Worm (Caenorhabditis elegans) whole organism, mixed stage, embryonic: ENCODE results near the gene madf-4.

Experiments used
- M03D4.4 ChIP-seq: sonication (generic microtip); optimal IDR thresholded peaks from 2 replicates; lab custom pipeline; 2017; ENCODE audit warnings: mild to moderate bottlenecking, missing genetic modification characterization, missing compliant biosample characterization
- bed-3 ChIP-seq: fragments of 200-800 bp; sonication (Bioruptor generic); optimal IDR thresholded peaks from 3 replicates; lab custom pipeline; 2018; ENCODE audit warnings: mild to moderate bottlenecking, missing genetic modification characterization, moderate library complexity, missing compliant biosample characterization
- blmp-1 ChIP-seq: fragments of 150-350 bp; optimal IDR thresholded peaks from 2 replicates; lab custom pipeline; 2014; ENCODE audit warnings: missing biosample characterization, missing genetic modification characterization
- ceh-39 ChIP-seq: fragments of 150-350 bp; optimal IDR thresholded peaks from 2 replicates; lab custom pipeline; 2014; ENCODE audit warnings: missing biosample characterization, missing genetic modification characterization
- ceh-83 ChIP-seq: fragments of 200-800 bp; sonication (Bioruptor generic); optimal IDR thresholded peaks from 2 replicates; lab custom pipeline; 2018; ENCODE audit warnings: mild to moderate bottlenecking, missing genetic modification characterization, missing compliant biosample characterization
- ces-1 ChIP-seq: fragments of 150-350 bp; optimal IDR thresholded peaks from 2 replicates; lab custom pipeline; 2014; ENCODE audit warnings: missing biosample characterization, missing genetic modification reagents, missing genetic modification characterization
- cnd-1 ChIP-seq: fragments of 200-800 bp; sonication (Bioruptor generic); optimal IDR thresholded peaks from 2 replicates; lab custom pipeline; 2018; ENCODE audit warnings: mild to moderate bottlenecking, missing genetic modification characterization, missing compliant biosample characterization
- drap-1 ChIP-seq: fragments of 200-800 bp; sonication (Bioruptor generic); optimal IDR thresholded peaks from 3 replicates; lab custom pipeline; 2018; ENCODE audit warnings: mild to moderate bottlenecking, missing genetic modification characterization, missing compliant biosample characterization
- elt-1 ChIP-seq: sonication (generic microtip); optimal IDR thresholded peaks from 2 replicates; lab custom pipeline; 2017; ENCODE audit warnings: missing genetic modification characterization, mild to moderate bottlenecking, missing compliant biosample characterization, antibody characterized with exemption, moderate library complexity, borderline replicate concordance; ENCODE audit not compliant: insufficient read depth
- elt-3 ChIP-seq: fragments of 150-350 bp; optimal IDR thresholded peaks from 2 replicates; lab custom pipeline; 2014; ENCODE audit warnings: missing biosample characterization, missing genetic modification characterization
- flh-1 ChIP-seq: fragments of 200-800 bp; sonication (Bioruptor generic); optimal IDR thresholded peaks from 2 replicates; lab custom pipeline; 2018; ENCODE audit warnings: mild to moderate bottlenecking, missing genetic modification characterization, moderate library complexity, missing compliant biosample characterization
- hlh-1 ChIP-seq: fragments of 150-350 bp; optimal IDR thresholded peaks from 2 replicates; lab custom pipeline; 2014; ENCODE audit warnings: missing biosample characterization, missing genetic modification reagents, missing genetic modification characterization
- lin-32 ChIP-seq: fragments of 200-800 bp; sonication (Bioruptor generic); optimal IDR thresholded peaks from 2 replicates; lab custom pipeline; 2018; ENCODE audit warnings: mild to moderate bottlenecking, missing genetic modification characterization, missing compliant biosample characterization
- lsy-2 ChIP-seq: fragments of 150-350 bp; optimal IDR thresholded peaks from 2 replicates; lab custom pipeline; 2014; ENCODE audit warnings: missing biosample characterization, missing genetic modification characterization
- mab-5 ChIP-seq: fragments of 150-350 bp; optimal IDR thresholded peaks from 2 replicates; lab custom pipeline; 2014; ENCODE audit warnings: missing biosample characterization, missing genetic modification characterization
- mep-1 ChIP-seq: fragments of 150-350 bp; optimal IDR thresholded peaks from 2 replicates; lab custom pipeline; 2017; ENCODE audit warnings: missing biosample characterization, missing genetic modification reagents, missing genetic modification characterization, inconsistent platforms
- nhr-12 ChIP-seq: fragments of 150-350 bp; optimal IDR thresholded peaks from 2 replicates; lab custom pipeline; 2014; ENCODE audit warnings: missing biosample characterization, missing genetic modification characterization
- nhr-2 ChIP-seq: fragments of 150-350 bp; optimal IDR thresholded peaks from 2 replicates; lab custom pipeline; 2014; ENCODE audit warnings: missing biosample characterization, missing genetic modification characterization
- nhr-237 ChIP-seq: fragments of 150-350 bp; optimal IDR thresholded peaks from 2 replicates; lab custom pipeline; 2014; ENCODE audit warnings: missing biosample characterization, missing genetic modification characterization
- nhr-28 ChIP-seq: fragments of 150-350 bp; optimal IDR thresholded peaks from 2 replicates; lab custom pipeline; 2014; ENCODE audit warnings: missing biosample characterization, missing genetic modification characterization
- nhr-76 ChIP-seq: sonication (generic microtip); optimal IDR thresholded peaks from 2 replicates; lab custom pipeline; 2017; ENCODE audit warnings: missing biosample characterization, missing genetic modification characterization
- pha-4 ChIP-seq: fragments of 150-350 bp; optimal IDR thresholded peaks from 2 replicates; lab custom pipeline; 2018; ENCODE audit warnings: missing biosample characterization, missing genetic modification reagents, missing genetic modification characterization
- sem-2 ChIP-seq: fragments of 200-800 bp; sonication (Bioruptor generic); optimal IDR thresholded peaks from 2 replicates; lab custom pipeline; 2018; ENCODE audit warnings: mild to moderate bottlenecking, missing genetic modification characterization, missing compliant biosample characterization
- snpc-4 ChIP-seq: fragments of 150-350 bp; optimal IDR thresholded peaks from 2 replicates; lab custom pipeline; 2014; ENCODE audit warnings: missing biosample characterization, missing genetic modification characterization
- sptf-1 ChIP-seq: sonication (generic microtip); optimal IDR thresholded peaks from 2 replicates; lab custom pipeline; 2017; ENCODE audit warnings: mild to moderate bottlenecking, missing genetic modification characterization, moderate library complexity, missing compliant biosample characterization
- tbx-8 ChIP-seq: fragments of 200-800 bp; sonication (Bioruptor generic); optimal IDR thresholded peaks from 2 replicates; lab custom pipeline; 2018; ENCODE audit warnings: mild to moderate bottlenecking, missing genetic modification characterization, moderate library complexity, missing compliant biosample characterization
- unc-120 ChIP-seq: sonication (generic microtip); optimal IDR thresholded peaks from 2 replicates; lab custom pipeline; 2017; ENCODE audit warnings: missing genetic modification characterization, missing compliant biosample characterization; ENCODE audit not compliant: poor library complexity, severe bottlenecking
- unc-62 ChIP-seq: fragments of 150-350 bp; optimal IDR thresholded peaks from 2 replicates; lab custom pipeline; 2014; ENCODE audit warnings: missing biosample characterization, missing genetic modification reagents, missing genetic modification characterization
- zip-8 ChIP-seq: fragments of 150-350 bp; optimal IDR thresholded peaks from 2 replicates; lab custom pipeline; 2014; ENCODE audit warnings: missing biosample characterization, missing genetic modification characterization
- ztf-11 ChIP-seq: fragments of 150-350 bp; optimal IDR thresholded peaks from 2 replicates; lab custom pipeline; 2014; ENCODE audit warnings: missing biosample characterization, missing genetic modification characterization

The madf-4 gene

DNA sequence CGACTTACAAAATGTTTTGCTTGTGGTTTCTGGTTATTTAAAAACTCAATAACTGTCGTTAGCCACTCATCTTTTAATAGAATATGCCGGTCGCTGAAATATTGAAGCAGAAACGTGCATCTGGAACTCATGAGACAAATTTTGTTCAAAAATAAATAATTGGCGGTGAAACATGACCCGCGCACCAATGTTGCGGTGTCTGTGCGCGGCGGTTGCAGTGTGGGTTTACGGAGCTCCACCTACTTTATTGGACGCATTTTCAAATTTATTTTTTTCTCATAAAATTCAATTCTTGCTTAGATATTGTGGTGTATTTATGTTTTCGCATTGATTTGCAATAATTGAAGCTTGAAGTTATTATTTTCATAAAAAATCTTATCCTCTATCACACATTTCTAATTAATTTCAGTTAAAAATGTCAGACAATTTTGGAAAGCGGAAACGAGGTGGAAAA lies 31.7 kb downstream of the madf-4 start, which contains the start of the genes rmh-2 and suds-3:
TSS of gene rmh-2 (minus strand) at position 164 of the 454 bp plus-strand sequence.
TSS of gene suds-3 (plus strand) at position 404 of the 454 bp plus-strand sequence.
- TF ChIP-seq cnd-1 (tag; lab: Kevin White, UChicago) (no peak), M03D4.4 (tag; lab: Kevin White, UChicago) (peak; percentile 13), lsy-2 (tag; lab: Kevin White, UChicago) (peak; percentile 21), unc-120 (no peak), snpc-4 (no peak), unc-62 (GFP tag; lab: Kevin White, UChicago) (no peak), sptf-1 (tag; lab: Kevin White, UChicago) (peak; percentile 0), blmp-1 (tag; lab: Kevin White, UChicago) (no peak), mep-1 (peak; percentile 66)

DNA sequence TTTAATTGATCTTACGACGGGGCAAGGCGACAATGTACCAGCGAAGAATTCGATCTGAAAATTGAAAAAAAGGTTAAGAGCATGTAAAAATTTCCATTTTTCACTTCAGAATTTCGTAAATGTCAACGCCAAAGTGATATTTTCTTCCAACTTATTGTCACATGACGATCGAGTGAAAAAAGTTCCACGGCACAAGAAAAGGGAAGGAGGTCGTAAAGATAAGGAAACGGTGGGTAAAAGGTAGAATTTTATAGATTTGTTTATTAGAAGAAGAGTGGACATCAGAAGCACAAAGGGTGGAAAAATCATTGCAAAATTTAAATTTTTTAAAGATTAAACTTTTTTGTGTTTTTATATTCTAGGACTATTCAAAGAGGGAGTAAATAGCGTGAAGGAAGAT lies 34.3 kb downstream of the madf-4 start:
- no peak for TF ChIP-seq nhr-76
- no peak for TF ChIP-seq lsy-2 (tag; lab: Kevin White, UChicago)
- no peak for TF ChIP-seq nhr-12 (tag; lab: Kevin White, UChicago)

DNA sequence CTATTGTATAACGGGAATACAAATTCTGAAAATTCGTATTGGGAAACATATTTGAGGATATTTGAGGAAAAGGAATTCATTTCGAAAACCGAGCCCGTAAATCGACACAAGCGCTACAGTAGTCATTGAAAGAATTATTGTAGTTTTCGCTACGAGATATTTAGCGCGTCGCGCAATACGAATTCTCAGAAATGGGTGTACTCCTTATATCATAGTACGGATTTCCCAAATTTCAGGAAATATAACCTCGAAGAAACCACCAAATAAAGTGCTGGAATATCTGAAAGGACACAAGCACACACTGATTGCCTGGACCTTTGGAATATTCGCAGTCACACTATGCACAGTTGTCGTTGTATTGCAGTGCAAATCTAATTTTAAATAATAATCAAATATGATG lies 34.9 kb downstream of the madf-4 start:
- TF ChIP-seq blmp-1 (tag; lab: Kevin White, UChicago) (no peak), nhr-237 (no peak), M03D4.4 (tag; lab: Kevin White, UChicago) (no peak), hlh-1 (tag; lab: Kevin White, UChicago) (no peak), flh-1 (GFP tag; lab: Kevin White, UChicago) (no peak), cnd-1 (tag; lab: Kevin White, UChicago) (no peak)

DNA sequence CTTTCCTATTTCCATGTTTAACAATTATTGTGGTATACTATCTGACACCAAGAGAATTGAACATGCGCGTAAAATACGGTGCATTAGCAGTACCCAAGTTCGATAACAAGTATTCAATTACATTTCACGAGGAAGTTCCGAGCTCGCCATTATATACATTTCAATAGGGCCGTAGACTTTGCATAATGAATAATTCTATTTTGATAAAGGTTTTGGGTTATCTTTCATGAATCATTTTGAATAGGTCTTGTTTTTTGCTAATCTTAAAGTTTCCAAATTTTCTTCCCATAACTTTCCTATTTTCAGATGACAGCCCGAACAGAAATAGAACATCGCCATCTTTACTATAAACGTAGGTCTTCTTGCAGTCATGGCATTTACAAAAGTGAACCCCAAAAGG lies 36.1 kb downstream of the madf-4 start, which contains the start of gene C50H2.13:
TSS of gene C50H2.13 (plus strand) at position 301 of the 400 bp plus-strand sequence.
- TF ChIP-seq pha-4 (tag; lab: Kevin White, UChicago) (no peak), mep-1 (no peak), bed-3 (GFP tag; lab: Kevin White, UChicago) (no peak), drap-1 (GFP tag; lab: Kevin White, UChicago) (no peak), unc-120 (no peak), lsy-2 (tag; lab: Kevin White, UChicago) (no peak), blmp-1 (tag; lab: Kevin White, UChicago) (no peak), sem-2 (GFP tag; lab: Kevin White, UChicago) (no peak)

DNA sequence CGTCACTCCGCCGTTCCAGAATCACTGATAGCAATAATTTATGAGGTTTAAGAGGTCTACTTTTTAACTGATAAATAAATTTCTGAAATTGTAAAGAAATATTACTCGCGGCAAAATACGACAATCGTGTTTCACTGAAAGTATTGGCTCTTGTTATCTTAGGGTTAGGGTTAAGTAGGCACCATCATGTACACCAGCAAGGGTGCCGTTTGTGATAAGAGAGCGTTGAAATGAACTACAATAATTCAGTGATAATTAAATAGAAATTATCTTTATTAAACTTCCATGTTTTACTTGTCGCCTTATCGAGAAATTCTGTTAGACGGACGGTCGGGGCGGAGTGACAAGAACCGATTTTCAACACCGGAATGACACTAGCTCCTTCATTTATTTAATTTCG lies 36.6 kb downstream of the madf-4 start:
- TF ChIP-seq zip-8 (tag; lab: Kevin White, UChicago) (no peak), hlh-1 (tag; lab: Kevin White, UChicago) (no peak), nhr-237 (no peak), ces-1 (GFP tag; lab: Kevin White, UChicago) (no peak), sem-2 (GFP tag; lab: Kevin White, UChicago) (no peak), pha-4 (tag; lab: Kevin White, UChicago) (no peak), nhr-76 (no peak), unc-120 (no peak), bed-3 (GFP tag; lab: Kevin White, UChicago) (no peak), flh-1 (GFP tag; lab: Kevin White, UChicago) (no peak), mab-5 (tag; lab: Kevin White, UChicago) (no peak), lsy-2 (tag; lab: Kevin White, UChicago) (no peak), nhr-28 (tag; lab: Kevin White, UChicago) (no peak), unc-62 (GFP tag; lab: Kevin White, UChicago) (no peak)

DNA sequence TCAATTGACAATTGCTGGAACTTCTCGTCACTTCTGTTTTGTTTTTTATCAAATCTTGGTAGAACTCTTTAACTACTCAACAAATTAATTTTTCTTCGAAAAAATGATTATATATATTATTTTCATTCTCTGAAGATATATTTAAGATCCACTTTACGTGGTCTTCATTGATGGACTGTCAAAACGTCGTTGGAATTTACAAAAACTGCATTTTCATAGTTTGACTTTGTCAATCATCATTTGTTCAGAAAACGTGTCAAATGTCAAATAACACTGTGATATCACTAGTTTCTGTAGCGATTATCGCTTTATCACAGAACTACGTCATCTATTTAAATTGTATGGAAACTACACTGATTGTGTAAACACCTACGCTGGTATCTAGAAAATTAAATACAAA lies 37.9 kb downstream of the madf-4 start:
- no peak for TF ChIP-seq ztf-11 (tag; lab: Kevin White, UChicago)
- no peak for TF ChIP-seq ces-1 (GFP tag; lab: Kevin White, UChicago)
- no peak for TF ChIP-seq lsy-2 (tag; lab: Kevin White, UChicago)
- no peak for TF ChIP-seq lin-32 (GFP tag; lab: Kevin White, UChicago)
- no peak for TF ChIP-seq elt-1 (tag; lab: Kevin White, UChicago)

DNA sequence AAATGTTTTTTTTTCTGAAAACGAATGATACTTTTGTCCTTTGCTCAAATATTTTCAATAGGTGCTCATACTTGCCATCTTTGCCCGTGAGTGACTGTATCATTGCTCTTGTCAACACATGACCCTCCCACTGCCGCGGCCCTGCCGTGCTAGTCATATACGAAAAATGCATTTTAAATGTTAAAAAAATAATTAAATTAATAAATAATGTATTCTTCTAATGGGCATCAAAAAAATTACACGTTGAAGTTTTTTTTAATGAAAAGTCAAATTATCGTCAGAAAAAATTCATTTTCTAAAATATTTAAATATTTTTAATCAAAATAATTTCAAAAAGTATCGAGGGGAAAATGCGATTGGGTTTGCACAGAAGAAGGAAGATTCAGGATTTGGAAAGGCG lies 39.8 kb downstream of the madf-4 start, which contains the start of gene C50H2.7:
TSS of gene C50H2.7 (plus strand) at position 301 of the 400 bp plus-strand sequence.
- TF ChIP-seq hlh-1 (tag; lab: Kevin White, UChicago) (no peak), ceh-39 (no peak), lsy-2 (tag; lab: Kevin White, UChicago) (no peak), nhr-2 (tag; lab: Kevin White, UChicago) (no peak), elt-3 (tag; lab: Kevin White, UChicago) (no peak), ceh-83 (GFP tag; lab: Kevin White, UChicago) (no peak), unc-120 (no peak), tbx-8 (no peak)
